Worm (Caenorhabditis elegans): ENCODE results near the gene sre-48.

- no peak for TF ChIP-seq ces-1 (GFP tag; optimal IDR thresholded peaks at IDR 0.05)
- no peak for TF ChIP-seq Y105C5A.15 (GFP tag; IDR thresholded peaks at IDR 0.05)
- no peak for TF ChIP-seq jun-1 (tag; optimal IDR thresholded peaks at IDR 0.05)
Observed at ce11 chrII:13981097-13981496, 1.4 kb upstream of the sre-48 start, which contains the start of gene Y39G8B.9.
